Fruit fly (Drosophila melanogaster) whole organism, embryonic: ENCODE data around the gene Dbp73D.
A peak's percentile ranks its signal among the peaks of the same experiment; 100 is the strongest.

ENCODE experiments used
- CG11093 ChIP-seq: fragments of 200-800 bp; sonication (Bioruptor generic); IDR thresholded peaks from 3 replicates; pipeline ENCODE4 v1.3.6; 2022; ENCODE audit warnings: missing biosample characterization, missing genetic modification characterization
- CG7928 ChIP-seq: fragments of 200-800 bp; sonication (Bioruptor generic); optimal IDR thresholded peaks from 2 replicates; lab custom pipeline; 2017; ENCODE audit warnings: missing biosample characterization, mild to moderate bottlenecking, missing genetic modification characterization
- CG7963 ChIP-seq: fragments of 200-800 bp; sonication (Bioruptor generic); IDR thresholded peaks from 3 replicates; pipeline ENCODE4 v1.3.6; 2022; ENCODE audit warnings: missing biosample characterization, missing genetic modification characterization; ENCODE audit not compliant: partially characterized antibody
- CG8478 ChIP-seq: fragments of >200 bp; optimal IDR thresholded peaks from 2 replicates; lab custom pipeline; 2018
- Dip2 ChIP-seq: fragments of 200-800 bp; sonication (Bioruptor generic); IDR thresholded peaks from 2 replicates; pipeline ENCODE4 v1.3.6; 2022; ENCODE audit warnings: missing biosample characterization, missing genetic modification characterization
- HLHmδ ChIP-seq: fragments of 200-800 bp; sonication (Bioruptor generic); optimal IDR thresholded peaks from 2 replicates; lab custom pipeline; 2018; ENCODE audit warnings: missing biosample characterization, mild to moderate bottlenecking, missing genetic modification characterization, moderate library complexity
- inv ChIP-seq: fragments of 200-800 bp; sonication (Bioruptor generic); IDR thresholded peaks from 2 replicates; pipeline ENCODE4 v1.3.6; 2022; ENCODE audit warnings: missing biosample characterization, missing genetic modification characterization; ENCODE audit not compliant: partially characterized antibody
- kay ChIP-seq: fragments of 200-800 bp; sonication (Bioruptor generic); optimal IDR thresholded peaks from 2 replicates; lab custom pipeline; 2016; ENCODE audit warnings: missing biosample characterization, missing genetic modification characterization

- TF ChIP-seq Dip2 (GFP tag; lab: Robert Waterston, UW), result no peak
- no peak for TF ChIP-seq kay (GFP tag; lab: Kevin White, UChicago)
- TF ChIP-seq inv (GFP tag; lab: Robert Waterston, UW), result no peak; the same call in 1 of the 2 replicates
- TF ChIP-seq HLHmδ (GFP tag; lab: Kevin White, UChicago), result no peak
- TF ChIP-seq CG8478 (lab: Kevin White, UChicago), result no peak
- TF ChIP-seq CG11093 (GFP tag; lab: Robert Waterston, UW), result no peak
- peak; percentile 60; the same call in 2 of the 3 replicates for TF ChIP-seq CG7963 (GFP tag; lab: Robert Waterston, UW)
- no peak for TF ChIP-seq CG7928 (GFP tag; lab: Kevin White, UChicago)
Measured at dm6 chr3L:16713446-16714192, 17.0 kb downstream of the Dbp73D start.
